Worm (Caenorhabditis elegans) whole organism, L1 larva: ENCODE results near the gene C16C8.14.

ENCODE experiments used
- egl-27 ChIP-seq, 2 experiments: fragments of 150-350 bp in 1 of 2; sonication (generic microtip); optimal IDR thresholded peaks; 3 replicates each; lab custom pipeline; 2017 to 2018; ENCODE audit warnings: missing biosample characterization in 2 of 2, missing genetic modification characterization in 2 of 2, missing genetic modification reagents in 2 of 2
- mab-9 ChIP-seq: fragments of 200-800 bp; sonication (Bioruptor generic); IDR thresholded peaks from 2 replicates; pipeline ENCODE4 v1.3.6; 2022; ENCODE audit warnings: missing genetic modification reagents, missing genetic modification characterization, missing compliant biosample characterization
- mdl-1 ChIP-seq, 2 experiments: fragments of 150-350 bp; optimal IDR thresholded peaks; 2 replicates each; lab custom pipeline; 2014 to 2017; ENCODE audit warnings: missing biosample characterization in 2 of 2, missing genetic modification characterization in 2 of 2, inconsistent platforms in 1 of 2
- nhr-28 ChIP-seq: fragments of 150-350 bp; optimal IDR thresholded peaks from 2 replicates; lab custom pipeline; 2014; ENCODE audit warnings: missing biosample characterization, missing genetic modification characterization
- skn-1 ChIP-seq: fragments of 150-350 bp; optimal IDR thresholded peaks from 2 replicates; lab custom pipeline; 2014; ENCODE audit warnings: missing biosample characterization, missing genetic modification characterization

ce11 chrII:3429400-3429799, 20.2 kb upstream of the C16C8.14 start, which contains the start of gene C16C8.18:
- TF ChIP-seq nhr-28 (tag; lab: Kevin White, UChicago) (no peak), mab-9 (GFP tag; lab: Robert Waterston, UW) (no peak), egl-27 (tag; optimal IDR thresholded peaks at IDR 0.05; lab: Kevin White, UChicago) (no peak), skn-1 (tag; lab: Kevin White, UChicago) (no peak), mdl-1 (tag; optimal IDR thresholded peaks at IDR 0.05; lab: Kevin White, UChicago) (no peak)
